Fruit fly (Drosophila melanogaster): ENCODE data around the gene grn.

The grn gene

dm6 chr3R:8195049-8195448 is 13.8 kb upstream of the grn start:
- TF ChIP-seq CG6163 (GFP tag; IDR thresholded peaks at IDR 0.05), result no peak
- TF ChIP-seq CG6808 (GFP tag; optimal IDR thresholded peaks at IDR 0.05), result no peak
- no peak for TF ChIP-seq eg (GFP tag; IDR thresholded peaks at IDR 0.05)

- TF ChIP-seq lz (GFP tag; optimal IDR thresholded peaks at IDR 0.05) (no peak), CG11902 (GFP tag; optimal IDR thresholded peaks at IDR 0.05) (no peak)
Measured at dm6 chr3R:8193120-8193519, 11.9 kb upstream of the grn start.

DNA sequence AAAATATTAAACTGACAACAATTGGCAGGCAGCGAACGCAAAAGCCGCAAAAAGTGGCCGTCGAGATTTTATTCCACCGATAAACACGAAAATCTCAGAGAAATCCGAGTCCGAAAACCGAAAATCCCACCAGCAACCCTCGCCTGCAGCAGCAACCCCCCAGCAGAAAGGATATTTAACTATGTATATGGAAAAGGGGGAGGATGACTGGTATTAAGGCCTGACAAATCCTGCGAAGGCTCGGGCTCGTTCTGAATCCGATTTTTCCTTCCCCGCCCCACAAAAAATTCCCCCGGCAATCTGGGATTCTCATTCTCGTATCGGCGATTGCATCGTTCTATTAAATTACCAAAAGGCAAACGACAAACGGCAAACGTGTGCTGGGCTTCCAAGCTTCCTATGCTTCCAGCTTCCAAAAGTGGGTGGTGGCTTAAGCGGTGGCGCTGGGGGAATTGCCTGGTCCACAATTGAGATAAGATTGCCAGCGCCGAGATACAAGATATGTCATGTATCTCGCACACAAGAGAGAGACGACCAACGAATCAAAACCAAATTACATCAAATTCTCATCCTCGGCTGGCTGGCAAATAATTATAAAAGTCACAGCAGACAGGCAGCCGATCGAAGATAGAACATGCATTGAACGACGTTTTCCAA is 11.1 kb upstream of the grn start:
- TF ChIP-seq OdsH (GFP tag; optimal IDR thresholded peaks at IDR 0.05) (no peak), CG11762 (GFP tag; optimal IDR thresholded peaks at IDR 0.05; ENCODE audit: insufficient read depth) (no peak), CG7368 (GFP tag; optimal IDR thresholded peaks at IDR 0.05) (no peak), pdm3 (GFP tag; optimal IDR thresholded peaks at IDR 0.05) (no peak), acj6 (GFP tag; optimal IDR thresholded peaks at IDR 0.05) (no peak), CG4318 (GFP tag; optimal IDR thresholded peaks at IDR 0.05) (no peak), CG1621 (tag; optimal IDR thresholded peaks at IDR 0.05) (no peak), Sox14 (GFP tag; optimal IDR thresholded peaks at IDR 0.05) (no peak), CG8319 (GFP tag; optimal IDR thresholded peaks at IDR 0.05) (no peak), Hr4 (GFP tag; optimal IDR thresholded peaks at IDR 0.05) (no peak), cyc (GFP tag; optimal IDR thresholded peaks at IDR 0.05) (no peak), CG6854 (GFP tag; optimal IDR thresholded peaks at IDR 0.05) (no peak), Eip78C (GFP tag) (no peak), CG31627 (GFP tag; optimal IDR thresholded peaks at IDR 0.05) (no peak), Eip93F (GFP tag; optimal IDR thresholded peaks at IDR 0.05) (no peak), CG11902 (GFP tag; optimal IDR thresholded peaks at IDR 0.05) (no peak), CG10631 (GFP tag; optimal IDR thresholded peaks at IDR 0.05) (no peak), dsx (GFP tag; optimal IDR thresholded peaks at IDR 0.05; ENCODE audit: poor library complexity, severe bottlenecking) (no peak), CG6276 (GFP tag; optimal IDR thresholded peaks at IDR 0.05) (no peak), CG15336 (GFP tag; IDR thresholded peaks at IDR 0.05) (no peak)

DNA sequence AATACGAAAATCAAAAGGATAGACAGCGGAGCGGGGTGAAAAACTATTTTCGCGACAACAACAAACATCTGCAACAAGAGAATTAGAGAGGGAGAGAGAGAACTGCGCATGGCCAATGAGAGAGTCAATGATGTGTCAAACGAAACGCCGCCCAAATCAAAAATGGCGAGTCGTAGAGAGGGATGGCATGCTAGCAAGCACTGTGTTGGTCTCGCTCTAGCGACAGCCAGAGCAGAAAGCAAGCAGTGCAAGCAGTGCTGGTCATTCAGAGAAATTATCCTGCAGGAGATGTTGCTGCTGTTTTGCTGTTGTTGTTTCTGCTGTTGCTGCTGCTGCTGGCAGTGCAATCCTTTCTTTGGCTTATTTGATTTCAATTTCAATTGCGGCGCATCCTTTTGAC is 9.6 kb upstream of the grn start:
- TF ChIP-seq Eip93F (GFP tag; optimal IDR thresholded peaks at IDR 0.05) (no peak), salr (GFP tag; optimal IDR thresholded peaks at IDR 0.05) (no peak), fkh (GFP tag; optimal IDR thresholded peaks at IDR 0.05) (peak; percentile 21), achi (GFP tag; optimal IDR thresholded peaks at IDR 0.05) (peak; percentile 22), CG3919 (GFP tag; optimal IDR thresholded peaks at IDR 0.05) (no peak), eg (GFP tag; IDR thresholded peaks at IDR 0.05) (peak; percentile 65; the same call in 2 of the 3 replicates), esn (GFP tag; optimal IDR thresholded peaks at IDR 0.05) (no peak), dsx (GFP tag; optimal IDR thresholded peaks at IDR 0.05; ENCODE audit: poor library complexity, severe bottlenecking) (no peak), CG6276 (GFP tag; optimal IDR thresholded peaks at IDR 0.05) (no peak), cyc (GFP tag; optimal IDR thresholded peaks at IDR 0.05) (no peak), svp (GFP tag) (no peak), CG11902 (GFP tag; optimal IDR thresholded peaks at IDR 0.05) (no peak), pdm3 (GFP tag; optimal IDR thresholded peaks at IDR 0.05) (no peak)

DNA sequence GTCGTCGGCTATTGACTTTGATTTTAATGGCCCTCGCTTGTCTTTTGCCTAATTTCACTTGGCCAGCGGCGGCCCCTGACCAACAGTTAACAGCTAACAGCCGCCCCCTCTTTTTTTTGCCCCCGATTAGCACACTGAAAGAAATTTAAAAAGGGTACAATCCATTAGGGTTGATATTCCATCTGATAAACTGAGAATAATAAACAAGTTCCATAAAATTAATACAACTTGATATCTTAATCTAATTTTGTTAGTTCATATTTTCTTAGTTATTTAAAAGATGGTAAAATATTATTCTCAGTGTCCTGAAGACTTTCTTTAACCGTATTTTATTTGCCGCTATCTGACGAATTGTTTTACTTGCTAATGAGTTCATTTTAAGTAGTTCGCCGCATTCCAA is 8.2 kb upstream of the grn start:
- no peak for TF ChIP-seq Eip75B (GFP tag; optimal IDR thresholded peaks at IDR 0.05)
- TF ChIP-seq CG32006 (GFP tag; optimal IDR thresholded peaks at IDR 0.05), result no peak
- TF ChIP-seq CG8632 (GFP tag; optimal IDR thresholded peaks at IDR 0.05), result no peak
- TF ChIP-seq lz (GFP tag; optimal IDR thresholded peaks at IDR 0.05), result no peak
- TF ChIP-seq CG6163 (GFP tag; IDR thresholded peaks at IDR 0.05), result no peak
- no peak for TF ChIP-seq spab (GFP tag; optimal IDR thresholded peaks at IDR 0.05)
- no peak for TF ChIP-seq CG3032 (tag; optimal IDR thresholded peaks at IDR 0.05)
- no peak for TF ChIP-seq cyc (GFP tag; optimal IDR thresholded peaks at IDR 0.05)
- TF ChIP-seq CG10669 (GFP tag; optimal IDR thresholded peaks at IDR 0.05), result no peak
- TF ChIP-seq Lpt (GFP tag; optimal IDR thresholded peaks at IDR 0.05), result no peak
- no peak for TF ChIP-seq fkh (GFP tag; optimal IDR thresholded peaks at IDR 0.05)
- TF ChIP-seq Hr4 (GFP tag; optimal IDR thresholded peaks at IDR 0.05), result no peak
- no peak for TF ChIP-seq Sox14 (GFP tag; optimal IDR thresholded peaks at IDR 0.05)
- no peak for TF ChIP-seq Hr38 (GFP tag; optimal IDR thresholded peaks at IDR 0.05)
- TF ChIP-seq Met (GFP tag; optimal IDR thresholded peaks at IDR 0.05), result no peak
- no peak for TF ChIP-seq CG7368 (GFP tag; optimal IDR thresholded peaks at IDR 0.05)
- no peak for TF ChIP-seq CG15336 (GFP tag; IDR thresholded peaks at IDR 0.05)

Data from whole organism, prepupa.